Fruit fly (Drosophila melanogaster): ENCODE results near the gene Ndc1.

- TF ChIP-seq salm (tag; optimal IDR thresholded peaks at IDR 0.05) (no peak), dmrt99B (tag; optimal IDR thresholded peaks at IDR 0.05) (no peak), zfh1 (GFP tag; IDR thresholded peaks at IDR 0.05) (no peak), CTCF (GFP tag; optimal IDR thresholded peaks at IDR 0.05) (no peak), CG2875 (GFP tag; optimal IDR thresholded peaks at IDR 0.05) (no peak), CG14050 (GFP tag; IDR thresholded peaks at IDR 0.05) (no peak), Meics (GFP tag; optimal IDR thresholded peaks at IDR 0.05) (no peak), lmd (GFP tag; IDR thresholded peaks at IDR 0.05) (no peak), CG31224 (GFP tag; IDR thresholded peaks at IDR 0.05) (no peak), Hr39 (optimal IDR thresholded peaks at IDR 0.05) (no peak)
These were observed 40.9 kb downstream of the Ndc1 start for dm6 chr3R:23964913-23965718.
